Fruit fly (Drosophila melanogaster) whole organism, embryonic: ENCODE data around the gene CG10959.

Source experiments
- BEAF-32 ChIP-seq: fragments of 200-800 bp; sonication (Bioruptor generic); optimal IDR thresholded peaks from 3 replicates; lab custom pipeline; 2017; ENCODE audit warnings: missing biosample characterization, missing genetic modification characterization, mild to moderate bottlenecking, moderate library complexity, missing genetic modification reagents
- BtbVII ChIP-seq: fragments of 200-800 bp; sonication (Bioruptor generic); optimal IDR thresholded peaks from 3 replicates; lab custom pipeline; 2017; ENCODE audit warnings: missing biosample characterization, mild to moderate bottlenecking, missing genetic modification characterization
- C15 ChIP-seq: fragments of 200-800 bp; sonication (Bioruptor generic); IDR thresholded peaks from 3 replicates; pipeline ENCODE4 v1.3.6; 2022; ENCODE audit warnings: missing biosample characterization, missing genetic modification characterization
- CG10267 ChIP-seq: fragments of 200-800 bp; sonication (Bioruptor generic); optimal IDR thresholded peaks from 2 replicates; lab custom pipeline; 2018; ENCODE audit warnings: missing biosample characterization, mild to moderate bottlenecking, missing genetic modification characterization, moderate library complexity
- CG11093 ChIP-seq: fragments of 200-800 bp; sonication (Bioruptor generic); IDR thresholded peaks from 3 replicates; pipeline ENCODE4 v1.3.6; 2022; ENCODE audit warnings: missing biosample characterization, missing genetic modification characterization
- CG12659 ChIP-seq: fragments of 200-800 bp; sonication (Bioruptor generic); optimal IDR thresholded peaks from 3 replicates; lab custom pipeline; 2017; ENCODE audit warnings: mild to moderate bottlenecking, missing biosample characterization, missing genetic modification reagents, missing genetic modification characterization
- CG13775 ChIP-seq: fragments of 200-800 bp; sonication (Bioruptor generic); optimal IDR thresholded peaks from 3 replicates; lab custom pipeline; 2017; ENCODE audit warnings: missing biosample characterization, mild to moderate bottlenecking, missing genetic modification characterization
- CG15479 ChIP-seq: fragments of 200-800 bp; sonication (Bioruptor generic); optimal IDR thresholded peaks from 3 replicates; lab custom pipeline; 2019; ENCODE audit warnings: missing biosample characterization, mild to moderate bottlenecking, missing genetic modification characterization, moderate library complexity
- CG15514 ChIP-seq: fragments of 200-800 bp; sonication (Bioruptor generic); optimal IDR thresholded peaks from 3 replicates; lab custom pipeline; 2017; ENCODE audit warnings: missing biosample characterization, missing genetic modification characterization, mild to moderate bottlenecking, moderate library complexity, missing genetic modification reagents
- CG17568 ChIP-seq: fragments of 200-800 bp; sonication (Bioruptor generic); optimal IDR thresholded peaks from 2 replicates; lab custom pipeline; 2018; ENCODE audit warnings: missing biosample characterization, mild to moderate bottlenecking, missing genetic modification characterization, moderate library complexity
- CG18011 ChIP-seq: fragments of 200-800 bp; sonication (Bioruptor generic); optimal IDR thresholded peaks from 2 replicates; lab custom pipeline; 2017; ENCODE audit warnings: missing biosample characterization, missing genetic modification characterization, mild to moderate bottlenecking, moderate library complexity, missing genotype
- CG2120 ChIP-seq: fragments of 200-800 bp; sonication (Bioruptor generic); optimal IDR thresholded peaks from 3 replicates; lab custom pipeline; 2016; ENCODE audit warnings: missing biosample characterization, missing genetic modification characterization
- CG3065 ChIP-seq: fragments of 200-800 bp; sonication (Bioruptor generic); optimal IDR thresholded peaks from 2 replicates; lab custom pipeline; 2016; ENCODE audit warnings: missing biosample characterization, missing genetic modification characterization
- CG33213 ChIP-seq: fragments of 200-800 bp; sonication (Bioruptor generic); optimal IDR thresholded peaks from 3 replicates; lab custom pipeline; 2016; ENCODE audit warnings: missing biosample characterization, missing genetic modification characterization
- CG34422 ChIP-seq: fragments of 200-800 bp; sonication (Bioruptor generic); IDR thresholded peaks from 3 replicates; pipeline ENCODE4 v1.3.6; 2022; ENCODE audit warnings: missing biosample characterization, missing genetic modification characterization
- CG4854 ChIP-seq: fragments of 200-800 bp; sonication (Bioruptor generic); optimal IDR thresholded peaks from 2 replicates; lab custom pipeline; 2016; ENCODE audit warnings: missing biosample characterization, missing genetic modification characterization, inconsistent platforms
- CG5180 ChIP-seq: fragments of 200-800 bp; sonication (Bioruptor generic); optimal IDR thresholded peaks from 3 replicates; lab custom pipeline; 2017; ENCODE audit warnings: missing biosample characterization, missing genetic modification characterization, mild to moderate bottlenecking, moderate library complexity, missing genetic modification reagents
- CG5953 ChIP-seq: fragments of 200-800 bp; sonication (Bioruptor generic); IDR thresholded peaks from 2 replicates; pipeline ENCODE4 v1.3.6; 2022; ENCODE audit warnings: missing biosample characterization, missing genetic modification characterization
- CoRest ChIP-seq: fragments of 200-800 bp; sonication (Bioruptor generic); optimal IDR thresholded peaks from 3 replicates; lab custom pipeline; 2018; ENCODE audit warnings: missing biosample characterization, mild to moderate bottlenecking, missing genetic modification characterization, moderate library complexity
- Doc2 ChIP-seq: fragments of 200-800 bp; sonication (Bioruptor generic); IDR thresholded peaks from 2 replicates; pipeline ENCODE4 v1.3.6; 2022; ENCODE audit warnings: missing biosample characterization, missing genetic modification characterization
- Ets97D ChIP-seq: fragments of 200-800 bp; sonication (Bioruptor generic); optimal IDR thresholded peaks from 3 replicates; lab custom pipeline; 2016; ENCODE audit warnings: missing biosample characterization, missing genetic modification characterization
- Fer2 ChIP-seq: fragments of 200-800 bp; sonication (Bioruptor generic); optimal IDR thresholded peaks from 2 replicates; lab custom pipeline; 2018; ENCODE audit warnings: missing biosample characterization, mild to moderate bottlenecking, missing genetic modification characterization, moderate library complexity
- Fer3 ChIP-seq: fragments of 200-800 bp; sonication (Bioruptor generic); optimal IDR thresholded peaks from 2 replicates; lab custom pipeline; 2018; ENCODE audit warnings: missing biosample characterization, mild to moderate bottlenecking, missing genetic modification characterization, moderate library complexity
- H2.0 ChIP-seq: fragments of 200-800 bp; sonication (Bioruptor generic); IDR thresholded peaks from 2 replicates; pipeline ENCODE4 v1.3.6; 2022; ENCODE audit warnings: missing biosample characterization, missing genetic modification characterization
- HHEX ChIP-seq: fragments of 200-800 bp; sonication (Bioruptor generic); optimal IDR thresholded peaks from 3 replicates; lab custom pipeline; 2017; ENCODE audit warnings: missing biosample characterization, mild to moderate bottlenecking, missing genetic modification characterization, missing genetic modification reagents
- NfI ChIP-seq: fragments of 200-800 bp; sonication (Bioruptor generic); optimal IDR thresholded peaks from 3 replicates; lab custom pipeline; 2018; ENCODE audit warnings: missing biosample characterization, mild to moderate bottlenecking, missing genetic modification characterization, moderate library complexity
- bigmax ChIP-seq: fragments of 200-800 bp; sonication (Bioruptor generic); optimal IDR thresholded peaks from 2 replicates; lab custom pipeline; 2018; ENCODE audit warnings: missing biosample characterization, mild to moderate bottlenecking, missing genetic modification characterization
- bowl ChIP-seq: fragments of 200-800 bp; sonication (Bioruptor generic); IDR thresholded peaks from 2 replicates; pipeline ENCODE4 v1.3.6; 2022; ENCODE audit warnings: missing biosample characterization, missing genetic modification characterization
- chinmo ChIP-seq: fragments of 200-800 bp; sonication (Bioruptor generic); IDR thresholded peaks from 4 replicates; pipeline ENCODE4 v1.3.6; 2022; ENCODE audit warnings: missing biosample characterization, missing genetic modification characterization; ENCODE audit not compliant: partially characterized antibody
- crp ChIP-seq, 2 experiments: fragments of 200-800 bp; sonication (Bioruptor generic); optimal IDR thresholded peaks; 2 replicates in 1 of 2; 3 replicates in 1 of 2; lab custom pipeline; 2017; ENCODE audit warnings: missing biosample characterization in 2 of 2, missing genetic modification characterization in 2 of 2, mild to moderate bottlenecking in 1 of 2, moderate library complexity in 1 of 2
- dan ChIP-seq: fragments of 200-800 bp; sonication (Bioruptor generic); IDR thresholded peaks from 2 replicates; pipeline ENCODE4 v1.3.6; 2022; ENCODE audit warnings: missing biosample characterization, missing genetic modification characterization
- dm ChIP-seq: fragments of 200-800 bp; sonication (Bioruptor generic); optimal IDR thresholded peaks from 3 replicates; lab custom pipeline; 2016; ENCODE audit warnings: missing biosample characterization, missing genetic modification characterization
- en ChIP-seq: fragments of 200-800 bp; sonication (Bioruptor generic); optimal IDR thresholded peaks from 2 replicates; lab custom pipeline; 2016; ENCODE audit warnings: missing biosample characterization, missing genetic modification characterization
- exex ChIP-seq: fragments of 200-800 bp; sonication (Bioruptor generic); optimal IDR thresholded peaks from 4 replicates; lab custom pipeline; 2018; ENCODE audit warnings: missing biosample characterization, mild to moderate bottlenecking, missing genetic modification characterization, moderate library complexity
- fd3F ChIP-seq: fragments of 200-800 bp; sonication (Bioruptor generic); optimal IDR thresholded peaks from 2 replicates; lab custom pipeline; 2018; ENCODE audit warnings: missing biosample characterization, mild to moderate bottlenecking, missing genetic modification characterization, moderate library complexity
- fru ChIP-seq: fragments of >200 bp; optimal IDR thresholded peaks from 2 replicates; lab custom pipeline; 2017
- gt ChIP-seq: fragments of 200-800 bp; sonication (Bioruptor generic); IDR thresholded peaks from 2 replicates; pipeline ENCODE4 v1.3.6; 2022; ENCODE audit warnings: missing biosample characterization, missing genetic modification characterization
- hth ChIP-seq: fragments of >200 bp; optimal IDR thresholded peaks from 2 replicates; lab custom pipeline; 2017; ENCODE audit warnings: inconsistent platforms
- jumu ChIP-seq: fragments of 200-800 bp; sonication (Bioruptor generic); optimal IDR thresholded peaks from 3 replicates; lab custom pipeline; 2016; ENCODE audit warnings: missing biosample characterization, missing genetic modification characterization
- knrl ChIP-seq: fragments of 200-800 bp; sonication (Bioruptor generic); IDR thresholded peaks from 3 replicates; pipeline ENCODE4 v1.3.6; 2022; ENCODE audit warnings: missing biosample characterization, missing genetic modification characterization; ENCODE audit not compliant: partially characterized antibody
- mld ChIP-seq: fragments of 200-800 bp; sonication (Bioruptor generic); IDR thresholded peaks from 3 replicates; pipeline ENCODE4 v1.3.6; 2022; ENCODE audit warnings: missing biosample characterization, missing genetic modification characterization; ENCODE audit not compliant: partially characterized antibody
- pb ChIP-seq: fragments of 200-800 bp; sonication (Bioruptor generic); optimal IDR thresholded peaks from 3 replicates; lab custom pipeline; 2016; ENCODE audit warnings: missing biosample characterization, missing genetic modification characterization
- psq ChIP-seq: fragments of 200-800 bp; sonication (Bioruptor generic); optimal IDR thresholded peaks from 2 replicates; lab custom pipeline; 2017; ENCODE audit warnings: missing biosample characterization, missing genetic modification characterization
- row ChIP-seq: fragments of 200-800 bp; sonication (Bioruptor generic); IDR thresholded peaks from 3 replicates; pipeline ENCODE4 v1.3.6; 2022; ENCODE audit warnings: missing biosample characterization, missing genetic modification characterization
- run ChIP-seq: fragments of 200-800 bp; sonication (Bioruptor generic); optimal IDR thresholded peaks from 3 replicates; lab custom pipeline; 2018; ENCODE audit warnings: missing biosample characterization, mild to moderate bottlenecking, missing genetic modification characterization
- sc ChIP-seq, 3 experiments: fragments of >200 bp in 2 of 3; fragments of 200-800 bp in 1 of 3; sonication (Bioruptor generic) in 1 of 3; optimal IDR thresholded peaks; 2 replicates in 2 of 3; 3 replicates in 1 of 3; lab custom pipeline; 2017; ENCODE audit warnings: mild to moderate bottlenecking in 1 of 3, missing biosample characterization in 1 of 3, missing genetic modification characterization in 1 of 3, missing genetic modification reagents in 1 of 3
- sob ChIP-seq: fragments of 200-800 bp; sonication (Bioruptor generic); IDR thresholded peaks from 2 replicates; pipeline ENCODE4 v1.3.6; 2022; ENCODE audit warnings: missing biosample characterization, missing genetic modification characterization
- ttk ChIP-seq: fragments of 200-800 bp; sonication (Bioruptor generic); IDR thresholded peaks from 2 replicates; pipeline ENCODE4 v2.1.2; 2022; ENCODE audit warnings: missing biosample characterization, missing genetic modification characterization
- wek ChIP-seq: fragments of 200-800 bp; sonication (Bioruptor generic); optimal IDR thresholded peaks from 3 replicates; lab custom pipeline; 2018; ENCODE audit warnings: missing biosample characterization, mild to moderate bottlenecking, missing genetic modification characterization, moderate library complexity

CG10959 gene

dm6 chrX:8115717-8116311 lies 32.8 kb upstream of the CG10959 start, which contains the start of gene Gclc (continued):
- TF ChIP-seq NfI (GFP tag; lab: Kevin White, UChicago) (no peak), Fer3 (tag; lab: Kevin White, UChicago) (no peak), row (GFP tag; lab: Robert Waterston, UW) (peak; percentile 25; the same call in 1 of the 3 replicates), chinmo (GFP tag; lab: Robert Waterston, UW) (0 out of 4 replicates have a peak, but pooled peaks have one; percentile 22), dm (peak; percentile 81), mld (GFP tag; lab: Robert Waterston, UW) (no peak), CG13775 (GFP tag; lab: Kevin White, UChicago) (no peak), psq (no peak), gt (no peak), CG18011 (GFP tag; lab: Kevin White, UChicago) (no peak), CG2120 (GFP tag; lab: Kevin White, UChicago) (peak; percentile 27), CG33213 (no peak), ttk (GFP tag; lab: Robert Waterston, UW) (no peak), CG11093 (no peak), sob (GFP tag; lab: Robert Waterston, UW) (no peak; the same call in 1 of the 2 replicates), Ets97D (GFP tag; lab: Kevin White, UChicago) (peak; percentile 36), CG15514 (GFP tag; lab: Kevin White, UChicago) (peak; percentile 39), sc (optimal IDR thresholded peaks at IDR 0.05; lab: Kevin White, UChicago) (no peak), sc (GFP tag; optimal IDR thresholded peaks at IDR 0.05; lab: Kevin White, UChicago) (no peak), Doc2 (GFP tag; lab: Robert Waterston, UW) (no peak), dan (GFP tag; lab: Robert Waterston, UW) (no peak), wek (GFP tag; lab: Kevin White, UChicago) (no peak), Fer2 (tag; lab: Kevin White, UChicago) (no peak), run (tag; lab: Kevin White, UChicago) (no peak), en (no peak), C15 (GFP tag; lab: Robert Waterston, UW) (no peak), BtbVII (peak; percentile 47), CG5180 (GFP tag; lab: Kevin White, UChicago) (no peak), CG10267 (peak; percentile 36), knrl (GFP tag; lab: Robert Waterston, UW) (peak; percentile 45; the same call in 2 of the 3 replicates), crp (GFP tag; optimal IDR thresholded peaks at IDR 0.05; lab: Kevin White, UChicago) (peak in 1 of 2 experiments; percentile 23), CG3065 (GFP tag; lab: Kevin White, UChicago) (no peak), CG5953 (GFP tag; lab: Robert Waterston, UW) (no peak), CG34422 (GFP tag; lab: Robert Waterston, UW) (0 out of 3 replicates have a peak, but pooled peaks have one; percentile 34), hth (lab: Kevin White, UChicago) (no peak), bigmax (GFP tag; lab: Kevin White, UChicago) (no peak), CG17568 (GFP tag; lab: Kevin White, UChicago) (peak; percentile 24), fru (lab: Kevin White, UChicago) (no peak), fd3F (no peak), pb (no peak), exex (tag; lab: Kevin White, UChicago) (peak; percentile 28), CG4854 (GFP tag; lab: Kevin White, UChicago) (no peak), BEAF-32 (GFP tag; lab: Kevin White, UChicago) (peak; percentile 66), CG12659 (peak; percentile 31), CG15479 (GFP tag; lab: Kevin White, UChicago) (no peak), jumu (GFP tag; lab: Kevin White, UChicago) (no peak), H2.0 (GFP tag; lab: Robert Waterston, UW) (no peak), CoRest (tag; lab: Kevin White, UChicago) (no peak), bowl (no peak), HHEX (GFP tag; lab: Kevin White, UChicago) (peak; percentile 12)
